Fruit fly (Drosophila melanogaster) whole organism, embryonic: ENCODE measurements around the gene Obp99d.
A peak's percentile ranks its signal among the peaks of the same experiment; 100 is the strongest.

Experiments used
- Adf1 ChIP-seq: fragments of 200-800 bp; sonication (Bioruptor generic); IDR thresholded peaks from 2 replicates; pipeline ENCODE4 v1.3.6; 2022; ENCODE audit warnings: missing biosample characterization, missing genetic modification characterization
- Atf-2 ChIP-seq: fragments of 200-800 bp; sonication (Bioruptor generic); optimal IDR thresholded peaks from 2 replicates; lab custom pipeline; 2016; ENCODE audit warnings: missing biosample characterization, missing genetic modification characterization
- B-H2 ChIP-seq: fragments of 200-800 bp; sonication (Bioruptor generic); optimal IDR thresholded peaks from 2 replicates; lab custom pipeline; 2018; ENCODE audit warnings: missing biosample characterization, mild to moderate bottlenecking, missing genetic modification characterization
- CG11085 ChIP-seq: fragments of 200-800 bp; sonication (Bioruptor generic); IDR thresholded peaks from 2 replicates; pipeline ENCODE4 v1.3.6; 2022; ENCODE audit warnings: missing biosample characterization, missing genetic modification characterization
- CG12155 ChIP-seq: fragments of 200-800 bp; sonication (Bioruptor generic); optimal IDR thresholded peaks from 3 replicates; lab custom pipeline; 2016; ENCODE audit warnings: missing biosample characterization, missing genetic modification characterization
- CG12299 ChIP-seq: fragments of 200-800 bp; sonication (Bioruptor generic); optimal IDR thresholded peaks from 2 replicates; lab custom pipeline; 2018; ENCODE audit warnings: missing biosample characterization, mild to moderate bottlenecking, missing genetic modification characterization
- CG12769 ChIP-seq: fragments of 200-800 bp; sonication (Bioruptor generic); optimal IDR thresholded peaks from 2 replicates; lab custom pipeline; 2019; ENCODE audit warnings: missing biosample characterization, mild to moderate bottlenecking, missing genetic modification characterization, moderate library complexity
- CG13287 ChIP-seq: fragments of 200-800 bp; sonication (Bioruptor generic); IDR thresholded peaks from 2 replicates; pipeline ENCODE4 v1.3.6; 2022; ENCODE audit warnings: missing biosample characterization, missing genetic modification characterization; ENCODE audit not compliant: partially characterized antibody
- CG13775 ChIP-seq: fragments of 200-800 bp; sonication (Bioruptor generic); optimal IDR thresholded peaks from 3 replicates; lab custom pipeline; 2017; ENCODE audit warnings: missing biosample characterization, mild to moderate bottlenecking, missing genetic modification characterization
- CG13894 ChIP-seq: fragments of 200-800 bp; sonication (Bioruptor generic); optimal IDR thresholded peaks from 3 replicates; lab custom pipeline; 2018; ENCODE audit warnings: missing biosample characterization, mild to moderate bottlenecking, missing genetic modification characterization, moderate library complexity
- CG14710 ChIP-seq: fragments of 200-800 bp; sonication (Bioruptor generic); optimal IDR thresholded peaks from 3 replicates; lab custom pipeline; 2019; ENCODE audit warnings: missing biosample characterization, mild to moderate bottlenecking, missing genetic modification characterization, moderate library complexity
- CG15073 ChIP-seq: fragments of 200-800 bp; sonication (Bioruptor generic); optimal IDR thresholded peaks from 2 replicates; lab custom pipeline; 2016; ENCODE audit warnings: missing biosample characterization, missing genetic modification characterization
- CG1603 ChIP-seq: fragments of 200-800 bp; sonication (Bioruptor generic); optimal IDR thresholded peaks from 2 replicates; lab custom pipeline; 2019; ENCODE audit warnings: missing biosample characterization, mild to moderate bottlenecking, missing genetic modification characterization, moderate library complexity
- CG16815 ChIP-seq: fragments of 200-800 bp; sonication (Bioruptor generic); optimal IDR thresholded peaks from 3 replicates; lab custom pipeline; 2017; ENCODE audit warnings: missing biosample characterization, mild to moderate bottlenecking, missing genetic modification characterization
- CG18011 ChIP-seq: fragments of 200-800 bp; sonication (Bioruptor generic); optimal IDR thresholded peaks from 2 replicates; lab custom pipeline; 2017; ENCODE audit warnings: missing biosample characterization, missing genetic modification characterization, mild to moderate bottlenecking, moderate library complexity, missing genotype
- CG18599 ChIP-seq: fragments of 200-800 bp; sonication (Bioruptor generic); optimal IDR thresholded peaks from 3 replicates; lab custom pipeline; 2017; ENCODE audit warnings: missing biosample characterization, missing genetic modification characterization, mild to moderate bottlenecking, moderate library complexity, missing genetic modification reagents
- CG30403 ChIP-seq: fragments of 200-800 bp; sonication (Bioruptor generic); optimal IDR thresholded peaks from 3 replicates; lab custom pipeline; 2016; ENCODE audit warnings: missing biosample characterization, missing genetic modification characterization
- CG31224 ChIP-seq: fragments of 200-800 bp; sonication (Bioruptor generic); IDR thresholded peaks from 2 replicates; pipeline ENCODE4 v1.3.6; 2022; ENCODE audit warnings: missing biosample characterization, missing genetic modification characterization
- CG34224 ChIP-seq: fragments of 200-800 bp; sonication (Bioruptor generic); IDR thresholded peaks from 3 replicates; pipeline ENCODE4 v1.3.6; 2022; ENCODE audit warnings: missing biosample characterization, missing genetic modification characterization; ENCODE audit not compliant: partially characterized antibody
- CG34376 ChIP-seq: fragments of 200-800 bp; sonication (Bioruptor generic); optimal IDR thresholded peaks from 2 replicates; lab custom pipeline; 2018; ENCODE audit warnings: missing biosample characterization, mild to moderate bottlenecking, missing genetic modification characterization
- CG34422 ChIP-seq: fragments of 200-800 bp; sonication (Bioruptor generic); IDR thresholded peaks from 3 replicates; pipeline ENCODE4 v1.3.6; 2022; ENCODE audit warnings: missing biosample characterization, missing genetic modification characterization
- CG3995 ChIP-seq: fragments of 200-800 bp; sonication (Bioruptor generic); optimal IDR thresholded peaks from 3 replicates; lab custom pipeline; 2016; ENCODE audit warnings: missing biosample characterization, missing genetic modification characterization
- CG4820 ChIP-seq: fragments of 200-800 bp; sonication (Bioruptor generic); optimal IDR thresholded peaks from 3 replicates; lab custom pipeline; 2016; ENCODE audit warnings: missing biosample characterization, missing genetic modification characterization
- CG6175 ChIP-seq: fragments of 200-800 bp; sonication (Bioruptor generic); IDR thresholded peaks from 3 replicates; pipeline ENCODE4 v1.3.6; 2022; ENCODE audit warnings: missing biosample characterization, missing genetic modification characterization
- CG8388 ChIP-seq: fragments of 200-800 bp; sonication (Bioruptor generic); optimal IDR thresholded peaks from 2 replicates; lab custom pipeline; 2019; ENCODE audit warnings: missing biosample characterization, mild to moderate bottlenecking, missing genetic modification characterization, moderate library complexity
- CG8924 ChIP-seq: fragments of 200-800 bp; optimal IDR thresholded peaks from 3 replicates; lab custom pipeline; 2019; ENCODE audit warnings: missing biosample characterization, mild to moderate bottlenecking, missing genetic modification characterization, moderate library complexity
- Dip3 ChIP-seq: fragments of 200-800 bp; sonication (Bioruptor generic); optimal IDR thresholded peaks from 3 replicates; lab custom pipeline; 2016; ENCODE audit warnings: missing biosample characterization, missing genetic modification characterization
- E2f2 ChIP-seq: fragments of 200-800 bp; sonication (Bioruptor generic); IDR thresholded peaks from 2 replicates; pipeline ENCODE4 v1.3.6; 2022; ENCODE audit warnings: missing biosample characterization, missing genetic modification characterization
- HLH4C ChIP-seq: fragments of 200-800 bp; sonication (Bioruptor generic); IDR thresholded peaks from 3 replicates; pipeline ENCODE4 v1.3.6; 2022; ENCODE audit warnings: missing biosample characterization, missing genetic modification characterization; ENCODE audit not compliant: partially characterized antibody
- Scr ChIP-seq: fragments of 200-800 bp; sonication (Bioruptor generic); IDR thresholded peaks from 2 replicates; pipeline ENCODE4 v1.3.6; 2022; ENCODE audit warnings: missing biosample characterization, missing genetic modification characterization; ENCODE audit not compliant: partially characterized antibody
- Sin3A ChIP-seq: fragments of >200 bp; optimal IDR thresholded peaks from 2 replicates; lab custom pipeline; 2018
- Stat92E ChIP-seq, 3 experiments: fragments of >200 bp in 2 of 3; fragments of 200-800 bp in 1 of 3; sonication (Bioruptor generic) in 1 of 3; optimal IDR thresholded peaks; 2 replicates each; lab custom pipeline; 2017 to 2019; ENCODE audit warnings: missing biosample characterization in 3 of 3, missing genetic modification characterization in 3 of 3, mild to moderate bottlenecking in 1 of 3, moderate library complexity in 1 of 3
- TFAM ChIP-seq: fragments of 200-800 bp; sonication (Bioruptor generic); optimal IDR thresholded peaks from 2 replicates; lab custom pipeline; 2017; ENCODE audit warnings: missing biosample characterization, missing genetic modification characterization, inconsistent platforms
- chinmo ChIP-seq: fragments of 200-800 bp; sonication (Bioruptor generic); IDR thresholded peaks from 4 replicates; pipeline ENCODE4 v1.3.6; 2022; ENCODE audit warnings: missing biosample characterization, missing genetic modification characterization; ENCODE audit not compliant: partially characterized antibody
- crol ChIP-seq: fragments of 200-800 bp; sonication (Bioruptor generic); IDR thresholded peaks from 2 replicates; pipeline ENCODE4 v1.3.6; 2022; ENCODE audit warnings: missing biosample characterization, missing genetic modification characterization
- dati ChIP-seq: fragments of 200-800 bp; sonication (Bioruptor generic); IDR thresholded peaks from 2 replicates; pipeline ENCODE4 v1.3.6; 2022; ENCODE audit warnings: missing biosample characterization, missing genetic modification characterization
- dimm ChIP-seq: fragments of 200-800 bp; sonication (Bioruptor generic); IDR thresholded peaks from 2 replicates; pipeline ENCODE4 v1.3.6; 2022; ENCODE audit warnings: missing biosample characterization, missing genetic modification characterization
- ewg ChIP-seq: fragments of 200-800 bp; sonication (Bioruptor generic); optimal IDR thresholded peaks from 3 replicates; lab custom pipeline; 2017; ENCODE audit warnings: mild to moderate bottlenecking, missing biosample characterization, missing genetic modification reagents, missing genetic modification characterization
- insv ChIP-seq, 2 experiments: fragments of 200-800 bp; sonication (Bioruptor generic); optimal IDR thresholded peaks; 3 replicates each; lab custom pipeline; 2016 to 2018; ENCODE audit warnings: missing biosample characterization in 2 of 2, missing genetic modification characterization in 2 of 2
- lilli ChIP-seq: fragments of 200-800 bp; sonication (Bioruptor generic); optimal IDR thresholded peaks from 3 replicates; lab custom pipeline; 2016; ENCODE audit warnings: missing biosample characterization, missing genetic modification characterization
- mirr ChIP-seq: fragments of 200-800 bp; sonication (Bioruptor generic); optimal IDR thresholded peaks from 3 replicates; lab custom pipeline; 2018; ENCODE audit warnings: missing biosample characterization, mild to moderate bottlenecking, missing genetic modification characterization
- nom ChIP-seq: fragments of 200-800 bp; sonication (Bioruptor generic); optimal IDR thresholded peaks from 2 replicates; lab custom pipeline; 2017; ENCODE audit warnings: missing biosample characterization, missing genetic modification characterization, mild to moderate bottlenecking, moderate library complexity, missing genetic modification reagents
- onecut ChIP-seq: fragments of 200-800 bp; sonication (Bioruptor generic); IDR thresholded peaks from 2 replicates; pipeline ENCODE4 v1.3.6; 2022; ENCODE audit warnings: missing biosample characterization, missing genetic modification characterization
- pb ChIP-seq: fragments of 200-800 bp; sonication (Bioruptor generic); optimal IDR thresholded peaks from 3 replicates; lab custom pipeline; 2016; ENCODE audit warnings: missing biosample characterization, missing genetic modification characterization
- scrt ChIP-seq: fragments of 200-800 bp; sonication (Bioruptor generic); optimal IDR thresholded peaks from 2 replicates; lab custom pipeline; 2018; ENCODE audit warnings: missing biosample characterization, mild to moderate bottlenecking, missing genetic modification characterization, moderate library complexity
- sd ChIP-seq: fragments of 200-800 bp; sonication (Bioruptor generic); optimal IDR thresholded peaks from 3 replicates; lab custom pipeline; 2018; ENCODE audit warnings: missing biosample characterization, mild to moderate bottlenecking, missing genetic modification characterization, moderate library complexity
- sens-2 ChIP-seq: fragments of 200-800 bp; sonication (Bioruptor generic); IDR thresholded peaks from 2 replicates; pipeline ENCODE4 v1.3.6; 2022; ENCODE audit warnings: missing biosample characterization, missing genetic modification characterization
- stwl ChIP-seq: fragments of 200-800 bp; sonication (Bioruptor generic); optimal IDR thresholded peaks from 3 replicates; lab custom pipeline; 2018; ENCODE audit warnings: missing biosample characterization, mild to moderate bottlenecking, missing genetic modification characterization, moderate library complexity
- sug ChIP-seq: fragments of 200-800 bp; optimal IDR thresholded peaks from 2 replicates; lab custom pipeline; 2019; ENCODE audit warnings: missing biosample characterization, mild to moderate bottlenecking, missing genetic modification characterization, moderate library complexity

Gene Obp99d

dm6 chr3R:29723048-29723656, 8.8 kb downstream of the Obp99d start, which contains the start of gene Pcd (continued):
- peak; percentile 21 for TF ChIP-seq ewg (GFP tag; lab: Kevin White, UChicago)
- TF ChIP-seq CG30403 = no peak
- no peak for TF ChIP-seq Atf-2 (GFP tag; lab: Kevin White, UChicago)
- TF ChIP-seq Adf1 (GFP tag; lab: Robert Waterston, UW) = peak; percentile 42; the same call in 1 of the 2 replicates
- peak; percentile 1 for TF ChIP-seq CG14710
- TF ChIP-seq CG18599 (GFP tag; lab: Kevin White, UChicago) = no peak
- TF ChIP-seq dati = no peak
- peak in 1 of 3 experiments; percentile 53 for TF ChIP-seq Stat92E (GFP tag; optimal IDR thresholded peaks at IDR 0.05; lab: Kevin White, UChicago)
- no peak for TF ChIP-seq CG8388 (GFP tag; lab: Kevin White, UChicago)
- peak; percentile 71 for TF ChIP-seq stwl (tag; lab: Kevin White, UChicago)
- TF ChIP-seq Dip3 (GFP tag; lab: Kevin White, UChicago) = no peak
- peak; percentile 70 for TF ChIP-seq CG8924 (tag; lab: Kevin White, UChicago)
- TF ChIP-seq crol (GFP tag; lab: Robert Waterston, UW) = peak; percentile 91
- TF ChIP-seq CG4820 = no peak
- peak; percentile 76; the same call in 2 of the 3 replicates for TF ChIP-seq CG6175 (GFP tag; lab: Robert Waterston, UW)
- no peak for TF ChIP-seq CG15073 (GFP tag; lab: Kevin White, UChicago)
- peak; percentile 35 for TF ChIP-seq CG13894
- peak in 1 of 2 experiments; percentile 46 for TF ChIP-seq insv (GFP tag; optimal IDR thresholded peaks at IDR 0.05; lab: Kevin White, UChicago)
- TF ChIP-seq sens-2 = 0 out of 2 replicates have a peak, but pooled peaks have one; percentile 29
- TF ChIP-seq CG1603 (tag; lab: Kevin White, UChicago) = peak; percentile 30
- no peak for TF ChIP-seq dimm (GFP tag; lab: Robert Waterston, UW)
- peak; percentile 14; the same call in 1 of the 3 replicates for TF ChIP-seq CG34422 (GFP tag; lab: Robert Waterston, UW)
- peak; percentile 97 for TF ChIP-seq CG12155 (GFP tag; lab: Kevin White, UChicago)
- peak; percentile 49; the same call in 1 of the 3 replicates for TF ChIP-seq CG34224
- TF ChIP-seq scrt (GFP tag; lab: Kevin White, UChicago) = peak; percentile 90
- TF ChIP-seq CG12299 (tag; lab: Kevin White, UChicago) = no peak
- TF ChIP-seq CG18011 (GFP tag; lab: Kevin White, UChicago) = peak; percentile 14
- no peak for TF ChIP-seq lilli (GFP tag; lab: Kevin White, UChicago)
- TF ChIP-seq sd (tag; lab: Kevin White, UChicago) = peak; percentile 98
- peak; percentile 3 for TF ChIP-seq sug (tag; lab: Kevin White, UChicago)
- peak; percentile 43 for TF ChIP-seq CG34376 (GFP tag; lab: Kevin White, UChicago)
- no peak for TF ChIP-seq TFAM (GFP tag; lab: Kevin White, UChicago)
- peak; percentile 14 for TF ChIP-seq CG3995 (GFP tag; lab: Kevin White, UChicago)
- TF ChIP-seq CG12769 (tag; lab: Kevin White, UChicago) = peak; percentile 71
- peak; percentile 91 for TF ChIP-seq E2f2 (GFP tag; lab: Robert Waterston, UW)
- no peak for TF ChIP-seq CG16815 (GFP tag; lab: Kevin White, UChicago)
- peak; percentile 96 for TF ChIP-seq chinmo (GFP tag; lab: Robert Waterston, UW)
- peak; percentile 7 for TF ChIP-seq Sin3A (lab: Kevin White, UChicago)
- peak; percentile 51 for TF ChIP-seq B-H2 (GFP tag; lab: Kevin White, UChicago)
- TF ChIP-seq CG11085 (GFP tag; lab: Robert Waterston, UW) = no peak
- no peak for TF ChIP-seq CG31224 (GFP tag; lab: Robert Waterston, UW)
- TF ChIP-seq Scr (GFP tag; lab: Robert Waterston, UW) = 0 out of 2 replicates have a peak, but pooled peaks have one; percentile 17
- TF ChIP-seq onecut (GFP tag; lab: Robert Waterston, UW) = no peak
- TF ChIP-seq CG13775 = no peak
- peak; percentile 52 for TF ChIP-seq nom (GFP tag; lab: Kevin White, UChicago)
- peak; percentile 7 for TF ChIP-seq mirr
- TF ChIP-seq pb (GFP tag; lab: Kevin White, UChicago) = no peak
- peak; percentile 64 for TF ChIP-seq CG13287 (GFP tag; lab: Robert Waterston, UW)
- 0 out of 3 replicates have a peak, but pooled peaks have one; percentile 36 for TF ChIP-seq HLH4C
